Fruit fly (Drosophila melanogaster) whole organism, embryonic: ENCODE measurements around the gene tex.

ENCODE experiments used
- ATbp ChIP-seq: fragments of 200-800 bp; sonication (Bioruptor generic); optimal IDR thresholded peaks from 2 replicates; lab custom pipeline; 2017; ENCODE audit warnings: missing biosample characterization, mild to moderate bottlenecking, missing genetic modification characterization, missing genetic modification reagents
- BtbVII ChIP-seq: fragments of 200-800 bp; sonication (Bioruptor generic); optimal IDR thresholded peaks from 3 replicates; lab custom pipeline; 2017; ENCODE audit warnings: missing biosample characterization, mild to moderate bottlenecking, missing genetic modification characterization
- Bteb2 ChIP-seq: fragments of 200-800 bp; sonication (Bioruptor generic); optimal IDR thresholded peaks from 2 replicates; lab custom pipeline; 2016; ENCODE audit warnings: missing biosample characterization, missing genetic modification characterization
- C15 ChIP-seq: fragments of 200-800 bp; sonication (Bioruptor generic); IDR thresholded peaks from 3 replicates; pipeline ENCODE4 v1.3.6; 2022; ENCODE audit warnings: missing biosample characterization, missing genetic modification characterization
- CG10147 ChIP-seq: fragments of 200-800 bp; sonication (Bioruptor generic); optimal IDR thresholded peaks from 2 replicates; lab custom pipeline; 2019; ENCODE audit warnings: missing biosample characterization, mild to moderate bottlenecking, missing genetic modification characterization, moderate library complexity
- CG12744 ChIP-seq: fragments of 200-800 bp; sonication (Bioruptor generic); optimal IDR thresholded peaks from 2 replicates; lab custom pipeline; 2016; ENCODE audit warnings: missing biosample characterization, missing genetic modification characterization
- CG12769 ChIP-seq: fragments of 200-800 bp; sonication (Bioruptor generic); optimal IDR thresholded peaks from 2 replicates; lab custom pipeline; 2019; ENCODE audit warnings: missing biosample characterization, mild to moderate bottlenecking, missing genetic modification characterization, moderate library complexity
- CG13894 ChIP-seq: fragments of 200-800 bp; sonication (Bioruptor generic); optimal IDR thresholded peaks from 3 replicates; lab custom pipeline; 2018; ENCODE audit warnings: missing biosample characterization, mild to moderate bottlenecking, missing genetic modification characterization, moderate library complexity
- CG14710 ChIP-seq: fragments of 200-800 bp; sonication (Bioruptor generic); optimal IDR thresholded peaks from 3 replicates; lab custom pipeline; 2019; ENCODE audit warnings: missing biosample characterization, mild to moderate bottlenecking, missing genetic modification characterization, moderate library complexity
- CG14860 ChIP-seq: fragments of 200-800 bp; sonication (Bioruptor generic); IDR thresholded peaks from 3 replicates; pipeline ENCODE4 v1.3.6; 2022; ENCODE audit warnings: missing biosample characterization, missing genetic modification characterization; ENCODE audit not compliant: partially characterized antibody
- CG1602 ChIP-seq: fragments of 200-800 bp; sonication (Bioruptor generic); optimal IDR thresholded peaks from 3 replicates; lab custom pipeline; 2016; ENCODE audit warnings: missing biosample characterization, missing genetic modification characterization
- CG17361 ChIP-seq: fragments of 200-800 bp; sonication (Bioruptor generic); IDR thresholded peaks from 3 replicates; pipeline ENCODE4 v1.3.6; 2022; ENCODE audit warnings: missing biosample characterization, missing genetic modification characterization
- CG32767 ChIP-seq: fragments of 200-800 bp; sonication (Bioruptor generic); IDR thresholded peaks from 2 replicates; pipeline ENCODE4 v1.3.6; 2022; ENCODE audit warnings: missing biosample characterization, missing genetic modification characterization
- CG4404 ChIP-seq: fragments of 200-800 bp; sonication (Bioruptor generic); IDR thresholded peaks from 2 replicates; pipeline ENCODE4 v1.3.6; 2022; ENCODE audit warnings: missing biosample characterization, missing genetic modification characterization
- CG5180 ChIP-seq: fragments of 200-800 bp; sonication (Bioruptor generic); optimal IDR thresholded peaks from 3 replicates; lab custom pipeline; 2017; ENCODE audit warnings: missing biosample characterization, missing genetic modification characterization, mild to moderate bottlenecking, moderate library complexity, missing genetic modification reagents
- CG6813 ChIP-seq: fragments of 200-800 bp; sonication (Bioruptor generic); optimal IDR thresholded peaks from 2 replicates; lab custom pipeline; 2017; ENCODE audit warnings: missing biosample characterization, missing genetic modification characterization, mild to moderate bottlenecking, moderate library complexity, missing genetic modification reagents
- CG8924 ChIP-seq: fragments of 200-800 bp; optimal IDR thresholded peaks from 3 replicates; lab custom pipeline; 2019; ENCODE audit warnings: missing biosample characterization, mild to moderate bottlenecking, missing genetic modification characterization, moderate library complexity
- Dbx ChIP-seq: fragments of 200-800 bp; sonication (Bioruptor generic); IDR thresholded peaks from 3 replicates; pipeline ENCODE4 v1.3.6; 2022; ENCODE audit warnings: missing biosample characterization, missing genetic modification characterization
- Deaf1 ChIP-seq: fragments of 200-800 bp; optimal IDR thresholded peaks from 3 replicates; lab custom pipeline; 2019; ENCODE audit warnings: missing biosample characterization, mild to moderate bottlenecking, missing genetic modification characterization, moderate library complexity
- Elba2 ChIP-seq: fragments of 200-800 bp; sonication (Bioruptor generic); optimal IDR thresholded peaks from 3 replicates; lab custom pipeline; 2016; ENCODE audit warnings: missing biosample characterization, missing genetic modification characterization
- Fer1 ChIP-seq: fragments of 200-800 bp; sonication (Bioruptor generic); optimal IDR thresholded peaks from 2 replicates; lab custom pipeline; 2017; ENCODE audit warnings: missing biosample characterization, mild to moderate bottlenecking, missing genetic modification characterization
- H15 ChIP-seq: fragments of 200-800 bp; sonication (Bioruptor generic); IDR thresholded peaks from 3 replicates; pipeline ENCODE4 v1.3.6; 2022; ENCODE audit warnings: missing biosample characterization, missing genetic modification characterization
- HmgZ ChIP-seq: fragments of 200-800 bp; sonication (Bioruptor generic); optimal IDR thresholded peaks from 2 replicates; lab custom pipeline; 2018; ENCODE audit warnings: missing biosample characterization, mild to moderate bottlenecking, missing genetic modification characterization
- Hmx ChIP-seq: fragments of 200-800 bp; sonication (Bioruptor generic); optimal IDR thresholded peaks from 2 replicates; lab custom pipeline; 2016; ENCODE audit warnings: missing biosample characterization, missing genetic modification characterization
- MTF-1 ChIP-seq: fragments of 200-800 bp; sonication (Bioruptor generic); optimal IDR thresholded peaks from 2 replicates; lab custom pipeline; 2018; ENCODE audit warnings: missing biosample characterization, mild to moderate bottlenecking, missing genetic modification characterization, borderline replicate concordance
- Nf-YC ChIP-seq: fragments of 200-800 bp; optimal IDR thresholded peaks from 3 replicates; lab custom pipeline; 2019; ENCODE audit warnings: missing biosample characterization, mild to moderate bottlenecking, missing genetic modification characterization, moderate library complexity
- NfI ChIP-seq: fragments of 200-800 bp; sonication (Bioruptor generic); optimal IDR thresholded peaks from 3 replicates; lab custom pipeline; 2018; ENCODE audit warnings: missing biosample characterization, mild to moderate bottlenecking, missing genetic modification characterization, moderate library complexity
- Oli ChIP-seq: fragments of 200-800 bp; sonication (Bioruptor generic); optimal IDR thresholded peaks from 2 replicates; lab custom pipeline; 2018; ENCODE audit warnings: missing biosample characterization, mild to moderate bottlenecking, missing genetic modification characterization, moderate library complexity
- Xrp1 ChIP-seq: fragments of 200-800 bp; sonication (Bioruptor generic); IDR thresholded peaks from 2 replicates; pipeline ENCODE4 v1.3.6; 2022; ENCODE audit warnings: missing biosample characterization, missing genetic modification characterization
- chinmo ChIP-seq: fragments of 200-800 bp; sonication (Bioruptor generic); IDR thresholded peaks from 4 replicates; pipeline ENCODE4 v1.3.6; 2022; ENCODE audit warnings: missing biosample characterization, missing genetic modification characterization; ENCODE audit not compliant: partially characterized antibody
- cwo ChIP-seq: fragments of 200-800 bp; sonication (Bioruptor generic); optimal IDR thresholded peaks from 3 replicates; lab custom pipeline; 2017; ENCODE audit warnings: missing biosample characterization, missing genetic modification characterization, mild to moderate bottlenecking, moderate library complexity, missing genetic modification reagents
- da ChIP-seq: fragments of 200-800 bp; sonication (Bioruptor generic); optimal IDR thresholded peaks from 2 replicates; lab custom pipeline; 2016; ENCODE audit warnings: missing biosample characterization, missing genetic modification characterization
- dan ChIP-seq: fragments of 200-800 bp; sonication (Bioruptor generic); IDR thresholded peaks from 2 replicates; pipeline ENCODE4 v1.3.6; 2022; ENCODE audit warnings: missing biosample characterization, missing genetic modification characterization
- danr ChIP-seq: fragments of 200-800 bp; sonication (Bioruptor generic); IDR thresholded peaks from 2 replicates; pipeline ENCODE4 v1.3.6; 2022; ENCODE audit warnings: missing biosample characterization, missing genetic modification characterization
- dati ChIP-seq: fragments of 200-800 bp; sonication (Bioruptor generic); IDR thresholded peaks from 2 replicates; pipeline ENCODE4 v1.3.6; 2022; ENCODE audit warnings: missing biosample characterization, missing genetic modification characterization
- fd102C ChIP-seq: fragments of 200-800 bp; sonication (Bioruptor generic); optimal IDR thresholded peaks from 2 replicates; lab custom pipeline; 2018; ENCODE audit warnings: missing biosample characterization, mild to moderate bottlenecking, missing genetic modification characterization, moderate library complexity
- fd64A ChIP-seq: fragments of 200-800 bp; sonication (Bioruptor generic); optimal IDR thresholded peaks from 3 replicates; lab custom pipeline; 2018; ENCODE audit warnings: missing biosample characterization, mild to moderate bottlenecking, missing genetic modification characterization
- ftz-f1 ChIP-seq: fragments of 200-800 bp; sonication (Bioruptor generic); optimal IDR thresholded peaks from 2 replicates; lab custom pipeline; 2016; ENCODE audit warnings: missing biosample characterization, missing genetic modification characterization
- kni ChIP-seq: fragments of 200-800 bp; sonication (Bioruptor generic); optimal IDR thresholded peaks from 3 replicates; lab custom pipeline; 2017; ENCODE audit warnings: mild to moderate bottlenecking, missing biosample characterization, missing genetic modification reagents, missing genetic modification characterization
- lab ChIP-seq: fragments of 200-800 bp; sonication (Bioruptor generic); optimal IDR thresholded peaks from 3 replicates; lab custom pipeline; 2017; ENCODE audit warnings: missing biosample characterization, missing genetic modification characterization, mild to moderate bottlenecking, moderate library complexity, missing genetic modification reagents
- lmd ChIP-seq: fragments of 200-800 bp; sonication (Bioruptor generic); IDR thresholded peaks from 2 replicates; pipeline ENCODE4 v1.3.6; 2022; ENCODE audit warnings: missing biosample characterization, missing genetic modification characterization
- mirr ChIP-seq: fragments of 200-800 bp; sonication (Bioruptor generic); optimal IDR thresholded peaks from 3 replicates; lab custom pipeline; 2018; ENCODE audit warnings: missing biosample characterization, mild to moderate bottlenecking, missing genetic modification characterization
- oc ChIP-seq: fragments of 200-800 bp; sonication (Bioruptor generic); optimal IDR thresholded peaks from 2 replicates; lab custom pipeline; 2018; ENCODE audit warnings: missing biosample characterization, mild to moderate bottlenecking, missing genetic modification characterization, moderate library complexity
- odd ChIP-seq: fragments of 200-800 bp; sonication (Bioruptor generic); optimal IDR thresholded peaks from 2 replicates; lab custom pipeline; 2017; ENCODE audit warnings: missing biosample characterization, mild to moderate bottlenecking, missing genetic modification characterization
- ro ChIP-seq: fragments of 200-800 bp; sonication (Bioruptor generic); IDR thresholded peaks from 2 replicates; pipeline ENCODE4 v1.3.6; 2022; ENCODE audit warnings: missing biosample characterization, missing genetic modification characterization
- sens ChIP-seq: fragments of 200-800 bp; sonication (Bioruptor generic); peaks from one replicate; lab custom pipeline; 2016; ENCODE audit warnings: missing biosample characterization, missing genetic modification characterization
- sens-2 ChIP-seq: fragments of 200-800 bp; sonication (Bioruptor generic); IDR thresholded peaks from 2 replicates; pipeline ENCODE4 v1.3.6; 2022; ENCODE audit warnings: missing biosample characterization, missing genetic modification characterization
- so ChIP-seq: fragments of 200-800 bp; sonication (Bioruptor generic); IDR thresholded peaks from 3 replicates; pipeline ENCODE4 v1.3.6; 2022; ENCODE audit warnings: missing biosample characterization, missing genetic modification characterization
- sqz ChIP-seq: fragments of 200-800 bp; sonication (Bioruptor generic); optimal IDR thresholded peaks from 3 replicates; lab custom pipeline; 2018; ENCODE audit warnings: missing biosample characterization, mild to moderate bottlenecking, missing genetic modification characterization
- vvl ChIP-seq: fragments of 200-800 bp; sonication (Bioruptor generic); IDR thresholded peaks from 2 replicates; pipeline ENCODE4 v1.3.6; 2022; ENCODE audit warnings: missing biosample characterization, missing genetic modification characterization

Gene tex

dm6 chr3R:8357372-8357992 is 49.0 kb upstream of the tex start (continued):
- peak; percentile 28 for TF ChIP-seq oc (tag; lab: Kevin White, UChicago)
- peak; percentile 10 for TF ChIP-seq lab (GFP tag; lab: Kevin White, UChicago)
- TF ChIP-seq CG10147 (GFP tag; lab: Kevin White, UChicago), result no peak
- no peak for TF ChIP-seq sens-2 (GFP tag; lab: Robert Waterston, UW)
- TF ChIP-seq NfI (GFP tag; lab: Kevin White, UChicago), result peak; percentile 25
- no peak for TF ChIP-seq so (GFP tag; lab: Robert Waterston, UW)
- TF ChIP-seq dan (GFP tag; lab: Robert Waterston, UW), result no peak
- TF ChIP-seq Deaf1 (tag; lab: Kevin White, UChicago), result peak; percentile 69
- peak; percentile 41 for TF ChIP-seq fd64A
- peak; percentile 37 for TF ChIP-seq mirr (GFP tag; lab: Kevin White, UChicago)
- TF ChIP-seq sens (GFP tag; lab: Kevin White, UChicago), result peak; percentile 59
- no peak for TF ChIP-seq CG14860 (GFP tag; lab: Robert Waterston, UW)
- no peak for TF ChIP-seq fd102C (GFP tag; lab: Kevin White, UChicago)
- TF ChIP-seq chinmo (GFP tag; lab: Robert Waterston, UW), result peak; percentile 85; the same call in 2 of the 4 replicates
- TF ChIP-seq CG12769 (tag; lab: Kevin White, UChicago), result peak; percentile 40
- TF ChIP-seq CG8924 (tag; lab: Kevin White, UChicago), result peak; percentile 1
- TF ChIP-seq Nf-YC (tag; lab: Kevin White, UChicago), result peak; percentile 73
- TF ChIP-seq CG32767 (GFP tag; lab: Robert Waterston, UW), result peak; percentile 77; the same call in 1 of the 2 replicates
- TF ChIP-seq C15 (GFP tag; lab: Robert Waterston, UW), result no peak
- peak; percentile 2 for TF ChIP-seq Elba2 (GFP tag; lab: Kevin White, UChicago)
- TF ChIP-seq H15 (GFP tag; lab: Robert Waterston, UW), result no peak
- no peak for TF ChIP-seq ATbp (GFP tag; lab: Kevin White, UChicago)
- no peak for TF ChIP-seq Hmx
- no peak for TF ChIP-seq dati (GFP tag; lab: Robert Waterston, UW)
- no peak for TF ChIP-seq Oli (tag; lab: Kevin White, UChicago)
- no peak for TF ChIP-seq HmgZ (tag; lab: Kevin White, UChicago)
- TF ChIP-seq CG17361 (GFP tag; lab: Robert Waterston, UW), result no peak
- no peak for TF ChIP-seq sqz (GFP tag; lab: Kevin White, UChicago)
- peak; percentile 12 for TF ChIP-seq Fer1
- no peak for TF ChIP-seq CG14710 (tag; lab: Kevin White, UChicago)
- peak; percentile 32 for TF ChIP-seq ftz-f1 (GFP tag; lab: Kevin White, UChicago)
- peak; percentile 89 for TF ChIP-seq BtbVII (GFP tag; lab: Kevin White, UChicago)
- peak; percentile 2 for TF ChIP-seq CG13894
- peak; percentile 18 for TF ChIP-seq CG5180 (GFP tag; lab: Kevin White, UChicago)
- TF ChIP-seq da (GFP tag; lab: Kevin White, UChicago), result no peak
- no peak for TF ChIP-seq CG12744 (GFP tag; lab: Kevin White, UChicago)
- TF ChIP-seq, all 482 proteins: peak for 50

dm6 chr3R:8356626-8357290 is 48.3 kb upstream of the tex start, which contains the start of gene stck:
TSS of gene stck (plus strand) at chr3R:8356978.
- TF ChIP-seq Xrp1 (GFP tag; lab: Robert Waterston, UW), result no peak
- TF ChIP-seq cwo (GFP tag; lab: Kevin White, UChicago), result no peak
- TF ChIP-seq Bteb2 (GFP tag; lab: Kevin White, UChicago), result no peak
- no peak for TF ChIP-seq danr (GFP tag; lab: Robert Waterston, UW)
- TF ChIP-seq MTF-1 (GFP tag; lab: Kevin White, UChicago), result no peak
- TF ChIP-seq Dbx, result no peak
- no peak for TF ChIP-seq CG4404
- TF ChIP-seq CG6813 (GFP tag; lab: Kevin White, UChicago), result no peak
- no peak for TF ChIP-seq kni
- TF ChIP-seq odd (GFP tag; lab: Kevin White, UChicago), result no peak
- no peak for TF ChIP-seq lmd (GFP tag; lab: Robert Waterston, UW)
- no peak for TF ChIP-seq CG1602 (GFP tag; lab: Kevin White, UChicago)
- TF ChIP-seq ro (GFP tag; lab: Robert Waterston, UW), result no peak
- TF ChIP-seq vvl, result no peak
